Worm (Caenorhabditis elegans): ENCODE data around the gene ZK1098.9.

- no peak for TF ChIP-seq flt-1 (GFP tag; IDR thresholded peaks at IDR 0.05)
- no peak for TF ChIP-seq ztf-23 (GFP tag; IDR thresholded peaks at IDR 0.05)
- no peak for TF ChIP-seq cog-1 (tag; optimal IDR thresholded peaks at IDR 0.05)
- no peak for TF ChIP-seq med-1 (GFP tag; optimal IDR thresholded peaks at IDR 0.05; ENCODE audit: insufficient read depth)
- TF ChIP-seq ref-1 (GFP tag; conservative IDR thresholded peaks at IDR 0.05), result no peak
- TF ChIP-seq tab-1 (GFP tag; IDR thresholded peaks at IDR 0.05), result no peak
- no peak for TF ChIP-seq klf-2 (GFP tag; conservative IDR thresholded peaks at IDR 0.05)
- TF ChIP-seq ztf-29 (GFP tag; IDR thresholded peaks at IDR 0.05), result no peak
- TF ChIP-seq T22C8.4 (GFP tag; IDR thresholded peaks at IDR 0.05), result peak; percentile 38; the same call in 1 of the 2 replicates
These were observed 15.4 kb upstream of the ZK1098.9 start, which contains the start of gene ZK1098.2 for ce11 chrIII:9528824-9529223.

Data from whole organism, midembryonic.